Fruit fly (Drosophila melanogaster) whole organism, prepupa: ENCODE results near the gene vilya.

ENCODE experiments used
- CG10631 ChIP-seq: fragments of 200-800 bp; sonication (Bioruptor generic); optimal IDR thresholded peaks from 2 replicates; lab custom pipeline; 2016; ENCODE audit warnings: missing biosample characterization, missing genetic modification characterization
- CG10669 ChIP-seq: fragments of 200-800 bp; sonication (Bioruptor generic); optimal IDR thresholded peaks from 3 replicates; lab custom pipeline; 2018; ENCODE audit warnings: missing biosample characterization, mild to moderate bottlenecking, missing genetic modification characterization, moderate library complexity
- CG11762 ChIP-seq: fragments of 200-800 bp; sonication (Bioruptor generic); optimal IDR thresholded peaks from 3 replicates; lab custom pipeline; 2016; ENCODE audit warnings: missing biosample characterization, missing genetic modification characterization; ENCODE audit not compliant: insufficient read depth
- CG11902 ChIP-seq: fragments of 200-800 bp; sonication (Bioruptor generic); optimal IDR thresholded peaks from 3 replicates; lab custom pipeline; 2016; ENCODE audit warnings: missing biosample characterization, missing genetic modification characterization
- CG15336 ChIP-seq: fragments of 200-800 bp; sonication (Bioruptor generic); IDR thresholded peaks from 2 replicates; pipeline ENCODE4 v1.3.6; 2022; ENCODE audit warnings: missing biosample characterization, missing genetic modification characterization
- CG1621 ChIP-seq: fragments of 200-800 bp; sonication (Bioruptor generic); optimal IDR thresholded peaks from 3 replicates; lab custom pipeline; 2018; ENCODE audit warnings: missing biosample characterization, mild to moderate bottlenecking, missing genetic modification characterization
- CG16779 ChIP-seq: fragments of 200-800 bp; sonication (Bioruptor generic); optimal IDR thresholded peaks from 3 replicates; lab custom pipeline; 2017; ENCODE audit warnings: missing biosample characterization, mild to moderate bottlenecking, missing genetic modification characterization
- CG31627 ChIP-seq: fragments of 200-800 bp; sonication (Bioruptor generic); optimal IDR thresholded peaks from 3 replicates; lab custom pipeline; 2016; ENCODE audit warnings: missing biosample characterization, missing genetic modification characterization
- CG32006 ChIP-seq: fragments of 200-800 bp; sonication (Bioruptor generic); optimal IDR thresholded peaks from 3 replicates; lab custom pipeline; 2017; ENCODE audit warnings: missing biosample characterization, mild to moderate bottlenecking, missing genetic modification characterization
- CG34406 ChIP-seq: fragments of 200-800 bp; sonication (Bioruptor generic); optimal IDR thresholded peaks from 3 replicates; lab custom pipeline; 2016; ENCODE audit warnings: missing biosample characterization, missing genetic modification characterization
- CG3919 ChIP-seq: fragments of 200-800 bp; sonication (Bioruptor generic); optimal IDR thresholded peaks from 3 replicates; lab custom pipeline; 2016; ENCODE audit warnings: missing biosample characterization, missing genetic modification characterization
- CG4318 ChIP-seq: fragments of 200-800 bp; sonication (Bioruptor generic); optimal IDR thresholded peaks from 3 replicates; lab custom pipeline; 2017; ENCODE audit warnings: missing biosample characterization, mild to moderate bottlenecking, missing genetic modification characterization
- CG6163 ChIP-seq: fragments of 200-800 bp; sonication (Bioruptor generic); IDR thresholded peaks from 3 replicates; pipeline ENCODE4 v1.3.6; 2022; ENCODE audit warnings: missing biosample characterization, missing genetic modification characterization
- CG6276 ChIP-seq: fragments of 200-800 bp; sonication (Bioruptor generic); optimal IDR thresholded peaks from 2 replicates; lab custom pipeline; 2017; ENCODE audit warnings: missing biosample characterization, mild to moderate bottlenecking, missing genetic modification characterization
- CG6792 ChIP-seq: fragments of 200-800 bp; sonication (Bioruptor generic); optimal IDR thresholded peaks from 3 replicates; lab custom pipeline; 2016; ENCODE audit warnings: missing biosample characterization, missing genetic modification characterization
- CG6808 ChIP-seq: fragments of 200-800 bp; sonication (Bioruptor generic); optimal IDR thresholded peaks from 3 replicates; lab custom pipeline; 2017; ENCODE audit warnings: missing biosample characterization, missing genetic modification characterization, mild to moderate bottlenecking, moderate library complexity, missing genetic modification reagents
- CG7368 ChIP-seq: fragments of 200-800 bp; sonication (Bioruptor generic); optimal IDR thresholded peaks from 3 replicates; lab custom pipeline; 2016; ENCODE audit warnings: missing biosample characterization, missing genetic modification characterization
- CG8119 ChIP-seq: fragments of 200-800 bp; sonication (Bioruptor generic); IDR thresholded peaks from 3 replicates; pipeline ENCODE4 v1.3.6; 2022; ENCODE audit warnings: missing biosample characterization, missing genetic modification characterization
- CG8319 ChIP-seq: fragments of 200-800 bp; sonication (Bioruptor generic); optimal IDR thresholded peaks from 3 replicates; lab custom pipeline; 2016; ENCODE audit warnings: missing biosample characterization, missing genetic modification characterization
- CG8632 ChIP-seq: fragments of 200-800 bp; sonication (Bioruptor generic); optimal IDR thresholded peaks from 3 replicates; lab custom pipeline; 2016; ENCODE audit warnings: missing biosample characterization, missing genetic modification characterization
- CG9139 ChIP-seq: fragments of 200-800 bp; sonication (Bioruptor generic); optimal IDR thresholded peaks from 3 replicates; lab custom pipeline; 2017; ENCODE audit warnings: missing biosample characterization, mild to moderate bottlenecking, missing genetic modification characterization
- Eip78C ChIP-seq: fragments of 200-800 bp; sonication (Bioruptor generic); peaks from one replicate; lab custom pipeline; 2016; ENCODE audit warnings: missing biosample characterization, missing genetic modification characterization
- Eip93F ChIP-seq: fragments of 200-800 bp; sonication (Bioruptor generic); optimal IDR thresholded peaks from 2 replicates; lab custom pipeline; 2016; ENCODE audit warnings: missing biosample characterization, mild to moderate bottlenecking, missing genetic modification characterization
- Ets21C ChIP-seq: fragments of 200-800 bp; sonication (Bioruptor generic); optimal IDR thresholded peaks from 3 replicates; lab custom pipeline; 2016; ENCODE audit warnings: missing biosample characterization, missing genetic modification characterization
- Ets96B ChIP-seq: fragments of 200-800 bp; optimal IDR thresholded peaks from 2 replicates; lab custom pipeline; 2019; ENCODE audit warnings: missing biosample characterization, mild to moderate bottlenecking, missing genetic modification characterization, moderate library complexity
- Gug ChIP-seq: fragments of 200-800 bp; sonication (Bioruptor generic); IDR thresholded peaks from 2 replicates; pipeline ENCODE4 v1.3.6; 2022; ENCODE audit warnings: missing biosample characterization, missing genetic modification characterization
- Hr38 ChIP-seq: sonication (Bioruptor generic); optimal IDR thresholded peaks from 2 replicates; lab custom pipeline; 2016; ENCODE audit warnings: missing biosample characterization, missing genetic modification characterization
- Hr39 ChIP-seq: fragments of 200-800 bp; sonication (Bioruptor generic); optimal IDR thresholded peaks from 2 replicates; lab custom pipeline; 2016; ENCODE audit warnings: missing biosample characterization, missing genetic modification characterization
- Hr4 ChIP-seq: fragments of 200-800 bp; sonication (Bioruptor generic); optimal IDR thresholded peaks from 3 replicates; lab custom pipeline; 2016; ENCODE audit warnings: missing biosample characterization, missing genetic modification characterization
- Lpt ChIP-seq: fragments of 200-800 bp; sonication (Bioruptor generic); optimal IDR thresholded peaks from 3 replicates; lab custom pipeline; 2016; ENCODE audit warnings: missing biosample characterization, missing genetic modification characterization
- Met ChIP-seq: fragments of 200-800 bp; sonication (Bioruptor generic); optimal IDR thresholded peaks from 3 replicates; lab custom pipeline; 2016; ENCODE audit warnings: missing biosample characterization, missing genetic modification characterization
- OdsH ChIP-seq: fragments of 200-800 bp; sonication (Bioruptor generic); optimal IDR thresholded peaks from 3 replicates; lab custom pipeline; 2016; ENCODE audit warnings: missing biosample characterization, missing genetic modification characterization
- Smox ChIP-seq: fragments of 200-800 bp; sonication (Bioruptor generic); optimal IDR thresholded peaks from 3 replicates; lab custom pipeline; 2016; ENCODE audit warnings: missing biosample characterization, missing genetic modification characterization
- Sox14 ChIP-seq: fragments of 200-800 bp; sonication (Bioruptor generic); optimal IDR thresholded peaks from 3 replicates; lab custom pipeline; 2016; ENCODE audit warnings: missing biosample characterization, missing genetic modification characterization
- Sox15 ChIP-seq: fragments of 200-800 bp; sonication (Bioruptor generic); optimal IDR thresholded peaks from 3 replicates; lab custom pipeline; 2016; ENCODE audit warnings: missing biosample characterization, missing genetic modification characterization
- achi ChIP-seq: fragments of 200-800 bp; sonication (Bioruptor generic); optimal IDR thresholded peaks from 3 replicates; lab custom pipeline; 2016; ENCODE audit warnings: missing biosample characterization, missing genetic modification characterization
- acj6 ChIP-seq: fragments of 200-800 bp; sonication (Bioruptor generic); optimal IDR thresholded peaks from 3 replicates; lab custom pipeline; 2016; ENCODE audit warnings: missing biosample characterization, missing genetic modification characterization
- cyc ChIP-seq: fragments of 200-800 bp; sonication (Bioruptor generic); optimal IDR thresholded peaks from 3 replicates; lab custom pipeline; 2016; ENCODE audit warnings: missing biosample characterization, missing genetic modification characterization
- dac ChIP-seq: fragments of 200-800 bp; sonication (Bioruptor generic); optimal IDR thresholded peaks from 2 replicates; lab custom pipeline; 2017; ENCODE audit warnings: missing biosample characterization, mild to moderate bottlenecking, missing genetic modification characterization
- dsx ChIP-seq: fragments of 200-800 bp; optimal IDR thresholded peaks from 3 replicates; lab custom pipeline; 2019; ENCODE audit warnings: missing biosample characterization, mild to moderate bottlenecking, missing genetic modification characterization, moderate library complexity; ENCODE audit not compliant: poor library complexity, severe bottlenecking
- eg ChIP-seq: fragments of 200-800 bp; sonication (Bioruptor generic); IDR thresholded peaks from 3 replicates; pipeline ENCODE4 v1.3.6; 2022; ENCODE audit warnings: missing biosample characterization, missing genetic modification characterization
- esn ChIP-seq: fragments of 200-800 bp; sonication (Bioruptor generic); optimal IDR thresholded peaks from 2 replicates; lab custom pipeline; 2016; ENCODE audit warnings: missing biosample characterization, mild to moderate bottlenecking, missing genetic modification characterization, moderate library complexity
- fd59A ChIP-seq: fragments of 200-800 bp; sonication (Bioruptor generic); optimal IDR thresholded peaks from 2 replicates; lab custom pipeline; 2017; ENCODE audit warnings: missing biosample characterization, mild to moderate bottlenecking, missing genetic modification characterization, missing genetic modification reagents
- fd85E ChIP-seq: fragments of 200-800 bp; sonication (Bioruptor generic); optimal IDR thresholded peaks from 3 replicates; lab custom pipeline; 2016; ENCODE audit warnings: missing biosample characterization, missing genetic modification characterization
- fkh ChIP-seq: fragments of 200-800 bp; sonication (Bioruptor generic); optimal IDR thresholded peaks from 3 replicates; lab custom pipeline; 2017; ENCODE audit warnings: missing biosample characterization, mild to moderate bottlenecking, missing genetic modification characterization, moderate library complexity
- lz ChIP-seq: fragments of 200-800 bp; sonication (Bioruptor generic); optimal IDR thresholded peaks from 3 replicates; lab custom pipeline; 2016; ENCODE audit warnings: missing biosample characterization, missing genetic modification characterization
- net ChIP-seq: fragments of 200-800 bp; sonication (Bioruptor generic); optimal IDR thresholded peaks from 3 replicates; lab custom pipeline; 2016; ENCODE audit warnings: missing biosample characterization, missing genetic modification characterization
- pdm3 ChIP-seq: fragments of 200-800 bp; sonication (Bioruptor generic); optimal IDR thresholded peaks from 3 replicates; lab custom pipeline; 2016; ENCODE audit warnings: missing biosample characterization, missing genetic modification characterization
- salr ChIP-seq, 2 experiments: fragments of 200-800 bp; sonication (Bioruptor generic); optimal IDR thresholded peaks; 3 replicates each; lab custom pipeline; 2016 to 2018; ENCODE audit warnings: missing biosample characterization in 2 of 2, missing genetic modification characterization in 2 of 2, mild to moderate bottlenecking in 1 of 2
- spab ChIP-seq: fragments of 200-800 bp; sonication (Bioruptor generic); optimal IDR thresholded peaks from 2 replicates; lab custom pipeline; 2017; ENCODE audit warnings: missing biosample characterization, mild to moderate bottlenecking, missing genetic modification characterization, missing genetic modification reagents
- ss ChIP-seq, 2 experiments: fragments of 200-800 bp; sonication (Bioruptor generic); optimal IDR thresholded peaks; 2 replicates in 1 of 2; 3 replicates in 1 of 2; lab custom pipeline; 2017 to 2018; ENCODE audit warnings: mild to moderate bottlenecking in 2 of 2, missing biosample characterization in 2 of 2, missing genetic modification characterization in 2 of 2, moderate library complexity in 1 of 2
- topi ChIP-seq: fragments of 200-800 bp; sonication (Bioruptor generic); optimal IDR thresholded peaks from 3 replicates; lab custom pipeline; 2016; ENCODE audit warnings: missing biosample characterization, missing genetic modification characterization
- vri ChIP-seq: fragments of 200-800 bp; sonication (Bioruptor generic); optimal IDR thresholded peaks from 3 replicates; lab custom pipeline; 2016; ENCODE audit warnings: missing biosample characterization, mild to moderate bottlenecking, missing genetic modification characterization

The vilya gene

dm6 chrX:2743020-2743419 is 16.5 kb downstream of the vilya start:
- TF ChIP-seq spab (no peak), lz (peak; percentile 45), CG6276 (GFP tag; lab: Kevin White, UChicago) (no peak), eg (GFP tag; lab: Robert Waterston, UW) (peak; percentile 81), CG8319 (no peak), acj6 (GFP tag; lab: Kevin White, UChicago) (peak; percentile 43), CG11902 (GFP tag; lab: Kevin White, UChicago) (no peak), salr (GFP tag; optimal IDR thresholded peaks at IDR 0.05; lab: Kevin White, UChicago) (no peak), CG3919 (peak; percentile 16), CG10669 (GFP tag; lab: Kevin White, UChicago) (no peak), CG11762 (GFP tag; lab: Kevin White, UChicago) (no peak), CG7368 (no peak), achi (GFP tag; lab: Kevin White, UChicago) (peak; percentile 35), Gug (GFP tag; lab: Robert Waterston, UW) (peak; percentile 42), CG15336 (no peak), Met (peak; percentile 34), CG34406 (GFP tag; lab: Kevin White, UChicago) (peak; percentile 28), CG8632 (GFP tag; lab: Kevin White, UChicago) (no peak), topi (GFP tag; lab: Kevin White, UChicago) (peak; percentile 31), vri (peak; percentile 29), cyc (GFP tag; lab: Kevin White, UChicago) (peak; percentile 26), fd85E (GFP tag; lab: Kevin White, UChicago) (no peak), CG8119 (GFP tag; lab: Robert Waterston, UW) (peak; percentile 23; the same call in 1 of the 3 replicates), Hr38 (GFP tag; lab: Kevin White, UChicago) (no peak), CG4318 (GFP tag; lab: Kevin White, UChicago) (no peak), Hr4 (GFP tag; lab: Kevin White, UChicago) (peak; percentile 50), Lpt (GFP tag; lab: Kevin White, UChicago) (no peak), CG10631 (no peak), dac (GFP tag; lab: Kevin White, UChicago) (no peak), esn (GFP tag; lab: Kevin White, UChicago) (peak; percentile 54), dsx (no peak), CG6792 (peak; percentile 6), Ets96B (no peak), net (peak; percentile 28), CG9139 (GFP tag; lab: Kevin White, UChicago) (no peak), Hr39 (GFP tag; lab: Kevin White, UChicago) (peak; percentile 61), Eip78C (GFP tag; lab: Kevin White, UChicago) (peak; percentile 68), Sox14 (GFP tag; lab: Kevin White, UChicago) (peak; percentile 24), ss (GFP tag; optimal IDR thresholded peaks at IDR 0.05; lab: Kevin White, UChicago) (no peak), Sox15 (GFP tag; lab: Kevin White, UChicago) (peak; percentile 12), fd59A (no peak), CG6808 (no peak), pdm3 (GFP tag; lab: Kevin White, UChicago) (peak; percentile 46), CG32006 (peak; percentile 48), CG1621 (tag; lab: Kevin White, UChicago) (no peak), Ets21C (peak; percentile 23), fkh (no peak), OdsH (GFP tag; lab: Kevin White, UChicago) (peak; percentile 37), CG6163 (GFP tag; lab: Robert Waterston, UW) (peak; percentile 66), CG31627 (GFP tag; lab: Kevin White, UChicago) (peak; percentile 51), Eip93F (GFP tag; lab: Kevin White, UChicago) (no peak), Smox (peak; percentile 5), CG16779 (tag; lab: Kevin White, UChicago) (no peak)
